Worm (Caenorhabditis elegans) whole organism, young adult: ENCODE measurements around the gene M05D6.1.

ENCODE experiments used
- B0261.1 ChIP-seq: sonication (generic microtip); optimal IDR thresholded peaks from 2 replicates; lab custom pipeline; 2016; ENCODE audit warnings: mild to moderate bottlenecking, missing genetic modification characterization, moderate library complexity, missing compliant biosample characterization
- B0336.3 ChIP-seq: fragments of 200-800 bp; sonication (Bioruptor generic); IDR thresholded peaks from 2 replicates; pipeline ENCODE4 v1.3.6; 2022; ENCODE audit warnings: missing genetic modification characterization, missing compliant biosample characterization
- C17E4.6 ChIP-seq: fragments of 200-800 bp; sonication (Bioruptor generic); IDR thresholded peaks from 2 replicates; pipeline ENCODE4 v1.3.6; 2022; ENCODE audit warnings: missing genetic modification reagents, missing genetic modification characterization, missing compliant biosample characterization
- F23B12.7 ChIP-seq: sonication (generic microtip); optimal IDR thresholded peaks from 2 replicates; lab custom pipeline; 2017; ENCODE audit warnings: missing genetic modification characterization, mild to moderate bottlenecking, missing compliant biosample characterization, antibody characterized with exemption, moderate library complexity; ENCODE audit not compliant: insufficient read depth
- F33H1.4 ChIP-seq: fragments of 200-800 bp; sonication (Bioruptor generic); IDR thresholded peaks from 2 replicates; pipeline ENCODE4 v1.3.6; 2022; ENCODE audit warnings: missing genetic modification reagents, missing genetic modification characterization, missing compliant biosample characterization
- F49E8.2 ChIP-seq: sonication (generic microtip); optimal IDR thresholded peaks from 3 replicates; lab custom pipeline; 2017; ENCODE audit warnings: missing genetic modification characterization, mild to moderate bottlenecking, missing compliant biosample characterization, antibody characterized with exemption, moderate library complexity; ENCODE audit not compliant: insufficient read depth
- K11D2.4 ChIP-seq: fragments of 200-800 bp; sonication (Bioruptor generic); IDR thresholded peaks from 2 replicates; pipeline ENCODE4 v1.3.6; 2022; ENCODE audit warnings: missing genetic modification reagents, missing genetic modification characterization, missing compliant biosample characterization
- K12H6.12 ChIP-seq: fragments of 200-800 bp; sonication (Bioruptor generic); optimal IDR thresholded peaks from 2 replicates; lab custom pipeline; 2018; ENCODE audit warnings: mild to moderate bottlenecking, missing genetic modification characterization, missing compliant biosample characterization
- T07F8.4 ChIP-seq: sonication (generic microtip); optimal IDR thresholded peaks from 2 replicates; lab custom pipeline; 2016; ENCODE audit warnings: mild to moderate bottlenecking, missing genetic modification characterization, moderate library complexity, missing compliant biosample characterization
- T26A5.8 ChIP-seq: sonication (generic microtip); optimal IDR thresholded peaks from 2 replicates; lab custom pipeline; 2016; ENCODE audit warnings: missing genetic modification characterization, missing compliant biosample characterization
- Y53F4B.3 ChIP-seq: fragments of 200-800 bp; sonication (Bioruptor generic); IDR thresholded peaks from 2 replicates; pipeline ENCODE4 v1.3.6; 2022; ENCODE audit warnings: missing genetic modification reagents, missing genetic modification characterization, missing compliant biosample characterization
- Y56A3A.18 ChIP-seq: fragments of 200-800 bp; sonication (Bioruptor generic); IDR thresholded peaks from 2 replicates; pipeline ENCODE4 v1.3.6; 2022; ENCODE audit warnings: missing genetic modification reagents, missing genetic modification characterization, missing compliant biosample characterization
- Y95B8A.8 ChIP-seq: fragments of 200-800 bp; sonication (Bioruptor generic); IDR thresholded peaks from 2 replicates; pipeline ENCODE4 v1.3.6; 2022; ENCODE audit warnings: missing genetic modification reagents, missing genetic modification characterization, missing compliant biosample characterization
- ZK185.1 ChIP-seq: sonication (generic microtip); optimal IDR thresholded peaks from 2 replicates; lab custom pipeline; 2016; ENCODE audit warnings: mild to moderate bottlenecking, missing genetic modification characterization, missing compliant biosample characterization; ENCODE audit not compliant: poor library complexity, severe bottlenecking
- athp-1 ChIP-seq: sonication (generic microtip); optimal IDR thresholded peaks from 2 replicates; lab custom pipeline; 2017; ENCODE audit warnings: mild to moderate bottlenecking, missing genetic modification characterization, missing compliant biosample characterization
- attf-5 ChIP-seq: fragments of 200-800 bp; sonication (Bioruptor generic); optimal IDR thresholded peaks from 2 replicates; lab custom pipeline; 2018; ENCODE audit warnings: mild to moderate bottlenecking, missing genetic modification characterization, missing compliant biosample characterization
- bed-2 ChIP-seq: fragments of 200-800 bp; sonication (Bioruptor generic); IDR thresholded peaks from 2 replicates; pipeline ENCODE4 v1.3.6; 2022; ENCODE audit warnings: missing genetic modification reagents, missing genetic modification characterization, missing compliant biosample characterization
- ccch-3 ChIP-seq: fragments of 200-800 bp; sonication (Bioruptor generic); optimal IDR thresholded peaks from 2 replicates; lab custom pipeline; 2018; ENCODE audit warnings: mild to moderate bottlenecking, missing genetic modification characterization, missing compliant biosample characterization
- cebp-1 ChIP-seq, 2 experiments: fragments of 200-800 bp in 1 of 2; sonication (Bioruptor generic) in 1 of 2; sonication (generic microtip) in 1 of 2; IDR thresholded peaks in 1 of 2; optimal IDR thresholded peaks in 1 of 2; 2 replicates each; pipeline versions ENCODE4 v1.3.6 to Lab custom; 2017 to 2022; ENCODE audit warnings: missing compliant biosample characterization in 2 of 2, missing genetic modification characterization in 2 of 2, mild to moderate bottlenecking in 1 of 2, missing genetic modification reagents in 1 of 2, moderate library complexity in 1 of 2
- ceh-100 ChIP-seq: fragments of 200-800 bp; sonication (Bioruptor generic); IDR thresholded peaks from 2 replicates; pipeline ENCODE4 v1.3.6; 2022; ENCODE audit warnings: missing genetic modification reagents, missing genetic modification characterization, missing compliant biosample characterization
- die-1 ChIP-seq: sonication (generic microtip); optimal IDR thresholded peaks from 2 replicates; lab custom pipeline; 2016; ENCODE audit warnings: missing genotype, mild to moderate bottlenecking, missing genetic modification characterization, missing compliant biosample characterization
- dpff-1 ChIP-seq: sonication (generic microtip); optimal IDR thresholded peaks from 2 replicates; lab custom pipeline; 2017; ENCODE audit warnings: mild to moderate bottlenecking, missing genetic modification characterization, missing compliant biosample characterization
- ekl-4 ChIP-seq: fragments of 200-800 bp; sonication (Bioruptor generic); IDR thresholded peaks from 2 replicates; pipeline ENCODE4 v1.3.6; 2022; ENCODE audit warnings: missing genetic modification reagents, missing genetic modification characterization, missing compliant biosample characterization
- gei-17 ChIP-seq: fragments of 200-800 bp; sonication (Bioruptor generic); optimal IDR thresholded peaks from 2 replicates; lab custom pipeline; 2018; ENCODE audit warnings: mild to moderate bottlenecking, missing genetic modification characterization, missing compliant biosample characterization
- hmg-1.2 ChIP-seq: fragments of 200-800 bp; sonication (Bioruptor generic); IDR thresholded peaks from 2 replicates; pipeline ENCODE4 v1.3.6; 2022; ENCODE audit warnings: missing genetic modification reagents, missing genetic modification characterization, missing compliant biosample characterization
- hrde-1 ChIP-seq: sonication (generic microtip); optimal IDR thresholded peaks from 2 replicates; lab custom pipeline; 2016; ENCODE audit warnings: missing genetic modification characterization, mild to moderate bottlenecking, missing compliant biosample characterization, moderate library complexity, missing genotype, missing genetic modification reagents, borderline replicate concordance
- lin-26 ChIP-seq: fragments of 200-800 bp; sonication (Bioruptor generic); IDR thresholded peaks from 2 replicates; pipeline ENCODE4 v1.3.6; 2022; ENCODE audit warnings: missing genetic modification reagents, missing genetic modification characterization, missing compliant biosample characterization
- lin-35 ChIP-seq, 3 experiments: fragments of 150-350 bp in 2 of 3; sonication (generic microtip) in 1 of 3; optimal IDR thresholded peaks; 2 replicates each; lab custom pipeline; 2014 to 2018; ENCODE audit warnings: missing biosample characterization in 3 of 3, missing genetic modification characterization in 3 of 3, missing genetic modification reagents in 3 of 3
- lin-40 ChIP-seq: sonication (generic microtip); optimal IDR thresholded peaks from 2 replicates; lab custom pipeline; 2016; ENCODE audit warnings: missing genetic modification characterization, mild to moderate bottlenecking, missing compliant biosample characterization, missing genotype, missing genetic modification reagents
- lsy-27 ChIP-seq: sonication (generic microtip); optimal IDR thresholded peaks from 2 replicates; lab custom pipeline; 2017; ENCODE audit warnings: missing genetic modification characterization, mild to moderate bottlenecking, missing compliant biosample characterization, antibody characterized with exemption, missing genotype, borderline replicate concordance; ENCODE audit not compliant: insufficient read depth
- madf-8 ChIP-seq: fragments of 200-800 bp; sonication (Bioruptor generic); conservative IDR thresholded peaks from 2 replicates; pipeline ENCODE4 v1.3.6; 2022; ENCODE audit warnings: missing genetic modification reagents, missing genetic modification characterization, missing compliant biosample characterization
- mes-4 ChIP-seq: sonication (generic microtip); optimal IDR thresholded peaks from 2 replicates; lab custom pipeline; 2016; ENCODE audit warnings: missing genotype, missing genetic modification characterization, missing compliant biosample characterization
- nfya-1 ChIP-seq: sonication (generic microtip); optimal IDR thresholded peaks from 2 replicates; lab custom pipeline; 2017; ENCODE audit warnings: antibody characterized with exemption, missing compliant biosample characterization, missing genetic modification characterization, borderline replicate concordance; ENCODE audit not compliant: insufficient read depth
- nfya-2 ChIP-seq: fragments of 200-800 bp; sonication (Bioruptor generic); IDR thresholded peaks from 2 replicates; pipeline ENCODE4 v1.3.6; 2022; ENCODE audit warnings: missing genetic modification reagents, missing genetic modification characterization, missing compliant biosample characterization
- nfyb-1 ChIP-seq: fragments of 200-800 bp; sonication (Bioruptor generic); IDR thresholded peaks from 2 replicates; pipeline ENCODE4 v1.3.6; 2022; ENCODE audit warnings: missing genetic modification reagents, missing genetic modification characterization, missing compliant biosample characterization
- nhr-179 ChIP-seq: sonication (generic microtip); optimal IDR thresholded peaks from 2 replicates; lab custom pipeline; 2016; ENCODE audit warnings: mild to moderate bottlenecking, missing genetic modification characterization, missing compliant biosample characterization
- nhr-27 ChIP-seq: fragments of 200-800 bp; sonication (Bioruptor generic); optimal IDR thresholded peaks from 2 replicates; lab custom pipeline; 2018; ENCODE audit warnings: mild to moderate bottlenecking, missing genetic modification characterization, moderate library complexity, missing compliant biosample characterization
- rcor-1 ChIP-seq: fragments of 200-800 bp; sonication (Bioruptor generic); IDR thresholded peaks from 2 replicates; pipeline ENCODE4 v1.3.6; 2022; ENCODE audit warnings: missing genetic modification reagents, missing genetic modification characterization, missing compliant biosample characterization
- sea-2 ChIP-seq: fragments of 200-800 bp; sonication (Bioruptor generic); IDR thresholded peaks from 2 replicates; pipeline ENCODE4 v1.3.6; 2022; ENCODE audit warnings: missing genetic modification characterization, missing compliant biosample characterization
- snpc-1.1 ChIP-seq: sonication (generic microtip); optimal IDR thresholded peaks from 2 replicates; lab custom pipeline; 2017; ENCODE audit warnings: missing genetic modification characterization, mild to moderate bottlenecking, missing compliant biosample characterization, antibody characterized with exemption, moderate library complexity, missing genotype, missing genetic modification reagents; ENCODE audit not compliant: insufficient read depth
- tbx-9 ChIP-seq: sonication (generic microtip); optimal IDR thresholded peaks from 2 replicates; lab custom pipeline; 2016; ENCODE audit warnings: borderline replicate concordance, missing genetic modification characterization, inconsistent platforms, missing compliant biosample characterization
- tlf-1 ChIP-seq: fragments of 200-800 bp; sonication (Bioruptor generic); optimal IDR thresholded peaks from 2 replicates; lab custom pipeline; 2018; ENCODE audit warnings: mild to moderate bottlenecking, missing genetic modification characterization, missing compliant biosample characterization
- unc-130 ChIP-seq: sonication (generic microtip); optimal IDR thresholded peaks from 2 replicates; lab custom pipeline; 2016; ENCODE audit warnings: missing genetic modification reagents, missing genetic modification characterization, missing compliant biosample characterization
- unc-62 ChIP-seq: fragments of 150-350 bp; optimal IDR thresholded peaks from 2 replicates; lab custom pipeline; 2014; ENCODE audit warnings: missing biosample characterization, missing genetic modification reagents, missing genetic modification characterization
- ztf-18 ChIP-seq: sonication (generic microtip); optimal IDR thresholded peaks from 2 replicates; lab custom pipeline; 2016; ENCODE audit warnings: missing genotype, mild to moderate bottlenecking, missing genetic modification characterization, missing compliant biosample characterization
- ztf-25 ChIP-seq: fragments of 200-800 bp; sonication (Bioruptor generic); IDR thresholded peaks from 2 replicates; pipeline ENCODE4 v1.3.6; 2022; ENCODE audit warnings: missing genetic modification reagents, missing genetic modification characterization, missing compliant biosample characterization

Gene M05D6.1

ce11 chrII:8441519-8441918 is 33.7 kb downstream of the M05D6.1 start (continued):
- TF ChIP-seq lin-35 (GFP tag; optimal IDR thresholded peaks at IDR 0.05; lab: Kevin White, UChicago) (peak in 1 of 3 experiments; percentile 56), tlf-1 (GFP tag; lab: Kevin White, UChicago) (peak; percentile 41), madf-8 (GFP tag; lab: Robert Waterston, UW) (no peak; the same call in 1 of the 2 replicates), B0261.1 (tag; lab: Kevin White, UChicago) (peak; percentile 75), sea-2 (0 out of 2 replicates have a peak, but pooled peaks have one; percentile 29), F49E8.2 (tag; lab: Kevin White, UChicago) (no peak), Y53F4B.3 (GFP tag; lab: Robert Waterston, UW) (no peak), unc-62 (GFP tag; lab: Kevin White, UChicago) (no peak), K12H6.12 (no peak), nfyb-1 (peak; percentile 61), ztf-18 (tag; lab: Kevin White, UChicago) (peak; percentile 76), unc-130 (GFP tag; lab: Kevin White, UChicago) (peak; percentile 26), dpff-1 (peak; percentile 87), F23B12.7 (tag; lab: Kevin White, UChicago) (no peak), lin-40 (tag; lab: Kevin White, UChicago) (no peak), T07F8.4 (peak; percentile 68), nfya-2 (GFP tag; lab: Robert Waterston, UW) (no peak), T26A5.8 (tag; lab: Kevin White, UChicago) (peak; percentile 97), bed-2 (GFP tag; lab: Robert Waterston, UW) (no peak), rcor-1 (GFP tag; lab: Robert Waterston, UW) (peak; percentile 73), athp-1 (tag; lab: Kevin White, UChicago) (peak; percentile 90), mes-4 (tag; lab: Kevin White, UChicago) (peak; percentile 88), snpc-1.1 (tag; lab: Kevin White, UChicago) (peak; percentile 52), K11D2.4 (GFP tag; lab: Robert Waterston, UW) (0 out of 2 replicates have a peak, but pooled peaks have one; percentile 37), lin-26 (peak; percentile 98), nhr-27 (tag; lab: Kevin White, UChicago) (peak; percentile 95), C17E4.6 (GFP tag; lab: Robert Waterston, UW) (peak; percentile 50; the same call in 1 of the 2 replicates), ekl-4 (peak; percentile 86), B0336.3 (GFP tag; lab: Robert Waterston, UW) (no peak), Y56A3A.18 (peak; percentile 59; the same call in 1 of the 2 replicates), hmg-1.2 (GFP tag; lab: Robert Waterston, UW) (peak; percentile 73), hrde-1 (tag; lab: Kevin White, UChicago) (peak; percentile 89), F33H1.4 (GFP tag; lab: Robert Waterston, UW) (peak; percentile 49), lsy-27 (tag; lab: Kevin White, UChicago) (no peak), die-1 (peak; percentile 97), nfya-1 (tag; lab: Kevin White, UChicago) (no peak), gei-17 (GFP tag; lab: Kevin White, UChicago) (no peak), ceh-100 (GFP tag; lab: Robert Waterston, UW) (0 out of 2 replicates have a peak, but pooled peaks have one; percentile 41), Y95B8A.8 (GFP tag; lab: Robert Waterston, UW) (no peak), cebp-1 (GFP tag; IDR thresholded peaks at IDR 0.05; lab: Robert Waterston, UW) (no peak), cebp-1 (tag; optimal IDR thresholded peaks at IDR 0.05; lab: Kevin White, UChicago) (no peak), ZK185.1 (peak; percentile 66), ccch-3 (GFP tag; lab: Kevin White, UChicago) (no peak), ztf-25 (GFP tag; lab: Robert Waterston, UW) (peak; percentile 86; the same call in 1 of the 2 replicates), nhr-179 (tag; lab: Kevin White, UChicago) (peak; percentile 74), tbx-9 (tag; lab: Kevin White, UChicago) (peak; percentile 95), attf-5 (GFP tag; lab: Kevin White, UChicago) (peak; percentile 65)
